Worm (Caenorhabditis elegans): Measurements from ENCODE around the gene Y82E9BL.6.

ce11 chrIII:1391752-1392151 is 46.2 kb upstream of the Y82E9BL.6 start, which contains the start of gene pals-17:
- no peak for TF ChIP-seq W03F9.2 (tag; optimal IDR thresholded peaks at IDR 0.05)
- TF ChIP-seq him-1 (tag; optimal IDR thresholded peaks at IDR 0.05) = no peak
- TF ChIP-seq dao-5 (tag; optimal IDR thresholded peaks at IDR 0.05) = no peak

Data from whole organism, L4/young adult.